Worm (Caenorhabditis elegans): Measurements from ENCODE around the gene C36H8.1.

Gene C36H8.1

ce11 chrIV:12724641-12725040 lies 20.0 kb downstream of the C36H8.1 start, which contains the start of the genes T23F6.3 and rbd-1 (continued):
- TF ChIP-seq sox-2 (GFP tag; IDR thresholded peaks at IDR 0.05) (no peak), ahr-1 (tag; optimal IDR thresholded peaks at IDR 0.05) (peak; percentile 29), pag-3 (tag; optimal IDR thresholded peaks at IDR 0.05; ENCODE audit: borderline replicate concordance) (no peak), tbx-2 (tag; optimal IDR thresholded peaks at IDR 0.05) (peak; percentile 89), dve-1 (tag; optimal IDR thresholded peaks at IDR 0.05) (peak; percentile 61)

- TF ChIP-seq lin-11 (tag; optimal IDR thresholded peaks at IDR 0.05), result no peak
- TF ChIP-seq dve-1 (tag; optimal IDR thresholded peaks at IDR 0.05), result no peak
- TF ChIP-seq sox-2 (GFP tag; IDR thresholded peaks at IDR 0.05), result no peak
- TF ChIP-seq fax-1 (tag; optimal IDR thresholded peaks at IDR 0.05), result no peak
- no peak for TF ChIP-seq ceh-6 (GFP tag; optimal IDR thresholded peaks at IDR 0.05)
- TF ChIP-seq zip-5 (tag; optimal IDR thresholded peaks at IDR 0.05), result no peak
- TF ChIP-seq hlh-30 (tag; optimal IDR thresholded peaks at IDR 0.05; ENCODE audit: insufficient read depth), result no peak
- TF ChIP-seq ceh-19 (GFP tag; optimal IDR thresholded peaks at IDR 0.05), result no peak
- TF ChIP-seq npax-4 (tag; optimal IDR thresholded peaks at IDR 0.05), result no peak
- TF ChIP-seq pha-2 (tag; optimal IDR thresholded peaks at IDR 0.05), result no peak
- no peak for TF ChIP-seq mec-3 (tag; optimal IDR thresholded peaks at IDR 0.05; ENCODE audit: borderline replicate concordance)
- no peak for TF ChIP-seq fkh-6 (tag; optimal IDR thresholded peaks at IDR 0.05)
Observed at ce11 chrIV:12721106-12721505, 23.5 kb downstream of the C36H8.1 start, which contains the start of gene T23F6.2. TSS of gene T23F6.2 (plus strand) at chrIV:12721356.

ce11 chrIV:12719664-12720063 lies 24.9 kb downstream of the C36H8.1 start, which contains the start of gene idpp-7:
TSS of gene idpp-7 (plus strand) at chrIV:12719964.
- no peak for TF ChIP-seq sox-4 (tag; optimal IDR thresholded peaks at IDR 0.05)

ce11 chrIV:12717531-12717930 lies 27.1 kb downstream of the C36H8.1 start, which contains the start of gene C27D8.1:
TSS of gene C27D8.1 (plus strand) at chrIV:12717831.
- no peak for TF ChIP-seq dmd-4 (tag; optimal IDR thresholded peaks at IDR 0.05; ENCODE audit: borderline replicate concordance)
- no peak for TF ChIP-seq fkh-10 (GFP tag; optimal IDR thresholded peaks at IDR 0.05)
- no peak for TF ChIP-seq K09A11.1 (tag; optimal IDR thresholded peaks at IDR 0.05; ENCODE audit: insufficient read depth)
- no peak for TF ChIP-seq ref-2 (tag; optimal IDR thresholded peaks at IDR 0.05)
- no peak for TF ChIP-seq ceh-18 (tag; optimal IDR thresholded peaks at IDR 0.05)
- TF ChIP-seq pat-9 (tag; optimal IDR thresholded peaks at IDR 0.05), result no peak
- TF ChIP-seq C08G9.2 (tag; optimal IDR thresholded peaks at IDR 0.05), result no peak
- TF ChIP-seq ceh-34 (tag; optimal IDR thresholded peaks at IDR 0.05), result no peak
- TF ChIP-seq pros-1 (tag; optimal IDR thresholded peaks at IDR 0.05), result no peak
- no peak for TF ChIP-seq sox-4 (tag; optimal IDR thresholded peaks at IDR 0.05)
- TF ChIP-seq dve-1 (tag; optimal IDR thresholded peaks at IDR 0.05), result no peak
- TF ChIP-seq ceh-14 (tag; optimal IDR thresholded peaks at IDR 0.05), result no peak
- TF ChIP-seq rnt-1 (tag; optimal IDR thresholded peaks at IDR 0.05), result no peak
- TF ChIP-seq ama-1 (optimal IDR thresholded peaks at IDR 0.05), result no peak
- TF ChIP-seq K02D7.2 (tag; optimal IDR thresholded peaks at IDR 0.05), result no peak
- TF ChIP-seq ztf-16 (tag; optimal IDR thresholded peaks at IDR 0.05), result no peak
- TF ChIP-seq fkh-6 (tag; optimal IDR thresholded peaks at IDR 0.05), result no peak

ce11 chrIV:12715947-12716382 lies 28.6 kb downstream of the C36H8.1 start:
- TF ChIP-seq hlh-30 (tag; optimal IDR thresholded peaks at IDR 0.05; ENCODE audit: insufficient read depth), result peak; percentile 51
- peak; percentile 43 for TF ChIP-seq elt-2 (tag; optimal IDR thresholded peaks at IDR 0.05)
- no peak for TF ChIP-seq ceh-34 (tag; optimal IDR thresholded peaks at IDR 0.05)

ce11 chrIV:12711644-12712043 lies 33.0 kb downstream of the C36H8.1 start, which contains the start of gene C27D8.3:
TSS of gene C27D8.3 (minus strand) at chrIV:12711744.
- TF ChIP-seq syd-9 (tag; optimal IDR thresholded peaks at IDR 0.05), result no peak
- TF ChIP-seq elt-4 (tag; optimal IDR thresholded peaks at IDR 0.05), result no peak
- no peak for TF ChIP-seq nhr-11 (tag; optimal IDR thresholded peaks at IDR 0.05)
- no peak for TF ChIP-seq hlh-6 (tag; optimal IDR thresholded peaks at IDR 0.05)
- no peak for TF ChIP-seq unc-55 (GFP tag; optimal IDR thresholded peaks at IDR 0.05)
- no peak for TF ChIP-seq sdc-2 (tag; optimal IDR thresholded peaks at IDR 0.05)
- TF ChIP-seq ceh-30 (tag; optimal IDR thresholded peaks at IDR 0.05), result no peak
- no peak for TF ChIP-seq unc-42 (tag; optimal IDR thresholded peaks at IDR 0.05)
- TF ChIP-seq pat-9 (tag; optimal IDR thresholded peaks at IDR 0.05), result no peak
- no peak for TF ChIP-seq pag-3 (tag; optimal IDR thresholded peaks at IDR 0.05; ENCODE audit: borderline replicate concordance)
- TF ChIP-seq ceh-24 (tag; optimal IDR thresholded peaks at IDR 0.05), result no peak
- no peak for TF ChIP-seq pha-2 (tag; optimal IDR thresholded peaks at IDR 0.05)
- TF ChIP-seq pha-4 (tag; optimal IDR thresholded peaks at IDR 0.05), result no peak
- TF ChIP-seq fkh-10 (GFP tag; optimal IDR thresholded peaks at IDR 0.05), result no peak
- TF ChIP-seq che-1 (tag; optimal IDR thresholded peaks at IDR 0.05), result no peak
- TF ChIP-seq hlh-30 (tag; optimal IDR thresholded peaks at IDR 0.05; ENCODE audit: insufficient read depth), result no peak
- no peak for TF ChIP-seq hlh-8 (tag; optimal IDR thresholded peaks at IDR 0.05)
- TF ChIP-seq lim-6 (tag; optimal IDR thresholded peaks at IDR 0.05), result no peak

Data from whole organism, late embryonic.